Fruit fly (Drosophila melanogaster) whole organism: ENCODE measurements around the gene yrt.

Source experiments
- CG8478 ChIP-seq: fragments of >200 bp; optimal IDR thresholded peaks from 2 replicates; lab custom pipeline; 2018; ENCODE audit warnings: inconsistent platforms
- Dll ChIP-seq: fragments of >200 bp; optimal IDR thresholded peaks from 2 replicates; lab custom pipeline; 2017
- EcR ChIP-seq, 2 experiments: fragments of >200 bp; optimal IDR thresholded peaks; 2 replicates each; lab custom pipeline; 2017; ENCODE audit warnings: missing biosample characterization in 2 of 2, missing genetic modification characterization in 2 of 2, missing genetic modification reagents in 2 of 2
- pan ChIP-seq: fragments of >200 bp; optimal IDR thresholded peaks from 2 replicates; lab custom pipeline; 2017
- psq ChIP-seq: fragments of >200 bp; optimal IDR thresholded peaks from 2 replicates; lab custom pipeline; 2017
- usp ChIP-seq: fragments of >200 bp; optimal IDR thresholded peaks from 2 replicates; lab custom pipeline; 2017; ENCODE audit warnings: missing biosample characterization, missing genetic modification characterization, mixed read lengths

yrt gene

dm6 chr3R:13446048-13446447, 11.3 kb upstream of the yrt start:
- TF ChIP-seq usp (GFP tag; lab: Kevin White, UChicago) (no peak), CG8478 (lab: Kevin White, UChicago) (no peak), EcR (GFP tag; optimal IDR thresholded peaks at IDR 0.05; lab: Kevin White, UChicago) (no peak), psq (no peak), Dll (lab: Kevin White, UChicago) (no peak), pan (lab: Kevin White, UChicago) (no peak)

dm6 chr3R:13441703-13442102, 6.9 kb upstream of the yrt start:
- TF ChIP-seq usp (GFP tag; lab: Kevin White, UChicago) (no peak), EcR (GFP tag; optimal IDR thresholded peaks at IDR 0.05; lab: Kevin White, UChicago) (no peak), pan (lab: Kevin White, UChicago) (no peak), Dll (lab: Kevin White, UChicago) (no peak), CG8478 (lab: Kevin White, UChicago) (no peak), psq (no peak)

- TF ChIP-seq psq (no peak), Dll (lab: Kevin White, UChicago) (no peak), pan (lab: Kevin White, UChicago) (no peak), EcR (GFP tag; optimal IDR thresholded peaks at IDR 0.05; lab: Kevin White, UChicago) (no peak), CG8478 (lab: Kevin White, UChicago) (no peak), usp (GFP tag; lab: Kevin White, UChicago) (no peak)
Observed at dm6 chr3R:13435836-13436235, 1.1 kb upstream of the yrt start.

dm6 chr3R:13433623-13434022, 1.2 kb downstream of the yrt start:
- TF ChIP-seq psq (no peak), CG8478 (lab: Kevin White, UChicago) (no peak), Dll (lab: Kevin White, UChicago) (no peak), EcR (GFP tag; optimal IDR thresholded peaks at IDR 0.05; lab: Kevin White, UChicago) (no peak), pan (lab: Kevin White, UChicago) (no peak), usp (GFP tag; lab: Kevin White, UChicago) (no peak)

- no peak for TF ChIP-seq pan (lab: Kevin White, UChicago)
- no peak for TF ChIP-seq psq
- no peak for TF ChIP-seq CG8478 (lab: Kevin White, UChicago)
- TF ChIP-seq usp (GFP tag; lab: Kevin White, UChicago): no peak
- no peak for TF ChIP-seq Dll (lab: Kevin White, UChicago)
- no peak for TF ChIP-seq EcR (GFP tag; optimal IDR thresholded peaks at IDR 0.05; lab: Kevin White, UChicago)
Observed at dm6 chr3R:13428341-13429040, 6.3 kb downstream of the yrt start.

- TF ChIP-seq psq (no peak), CG8478 (lab: Kevin White, UChicago) (no peak), EcR (GFP tag; optimal IDR thresholded peaks at IDR 0.05; lab: Kevin White, UChicago) (no peak), Dll (lab: Kevin White, UChicago) (no peak), pan (lab: Kevin White, UChicago) (no peak), usp (GFP tag; lab: Kevin White, UChicago) (no peak)
Observed at dm6 chr3R:13425470-13426033, 9.2 kb downstream of the yrt start, which contains the start of gene Act87E. Gene Act87E (plus strand): TSS chr3R:13425983.

dm6 chr3R:13422178-13422577, 12.6 kb downstream of the yrt start:
- no peak for TF ChIP-seq pan (lab: Kevin White, UChicago)
- no peak for TF ChIP-seq EcR (GFP tag; optimal IDR thresholded peaks at IDR 0.05; lab: Kevin White, UChicago)
- TF ChIP-seq CG8478 (lab: Kevin White, UChicago): no peak
- TF ChIP-seq psq: no peak
- TF ChIP-seq Dll (lab: Kevin White, UChicago): no peak

- TF ChIP-seq usp (GFP tag; lab: Kevin White, UChicago) (no peak), CG8478 (lab: Kevin White, UChicago) (no peak), Dll (lab: Kevin White, UChicago) (no peak), EcR (GFP tag; optimal IDR thresholded peaks at IDR 0.05; lab: Kevin White, UChicago) (no peak), pan (lab: Kevin White, UChicago) (no peak), psq (no peak)
Observed at dm6 chr3R:13419979-13420378, 14.8 kb downstream of the yrt start, which contains the start of gene Ir87a. Gene Ir87a (plus strand): TSS chr3R:13420279.

dm6 chr3R:13417067-13417595, 17.7 kb downstream of the yrt start:
- TF ChIP-seq usp (GFP tag; lab: Kevin White, UChicago) (no peak), pan (lab: Kevin White, UChicago) (no peak), CG8478 (lab: Kevin White, UChicago) (no peak), Dll (lab: Kevin White, UChicago) (no peak), psq (no peak), EcR (GFP tag; optimal IDR thresholded peaks at IDR 0.05; lab: Kevin White, UChicago) (no peak)

- no peak for TF ChIP-seq EcR (GFP tag; optimal IDR thresholded peaks at IDR 0.05; lab: Kevin White, UChicago)
- TF ChIP-seq pan (lab: Kevin White, UChicago): no peak
- no peak for TF ChIP-seq psq
- TF ChIP-seq usp (GFP tag; lab: Kevin White, UChicago): no peak
- no peak for TF ChIP-seq CG8478 (lab: Kevin White, UChicago)
Observed at dm6 chr3R:13415186-13415585, 19.6 kb downstream of the yrt start, which contains the start of gene yellow-e. Gene yellow-e (minus strand): TSS chr3R:13415286.

dm6 chr3R:13412704-13413103, 22.1 kb downstream of the yrt start:
- TF ChIP-seq CG8478 (lab: Kevin White, UChicago) (no peak), EcR (GFP tag; optimal IDR thresholded peaks at IDR 0.05; lab: Kevin White, UChicago) (no peak), psq (no peak), pan (lab: Kevin White, UChicago) (no peak), Dll (lab: Kevin White, UChicago) (no peak), usp (GFP tag; lab: Kevin White, UChicago) (no peak)
